Worm (Caenorhabditis elegans) whole organism, early embryonic: ENCODE measurements around the gene abcf-3.
A peak's percentile ranks its signal among the peaks of the same experiment; 100 is the strongest.

ENCODE experiments used
- B0310.2 ChIP-seq: sonication (generic microtip); optimal IDR thresholded peaks from 2 replicates; lab custom pipeline; 2016; ENCODE audit warnings: mild to moderate bottlenecking, missing genetic modification characterization, missing compliant biosample characterization
- F13C5.2 ChIP-seq: sonication (generic microtip); optimal IDR thresholded peaks from 2 replicates; lab custom pipeline; 2017; ENCODE audit warnings: mild to moderate bottlenecking, missing genetic modification characterization, inconsistent platforms, missing compliant biosample characterization
- aly-1 ChIP-seq: sonication (generic microtip); optimal IDR thresholded peaks from 2 replicates; lab custom pipeline; 2016; ENCODE audit warnings: missing genetic modification characterization, missing compliant biosample characterization
- ama-1 ChIP-seq: fragments of 150-350 bp; optimal IDR thresholded peaks from 2 replicates; lab custom pipeline; 2014
- ceh-13 ChIP-seq: fragments of 200-800 bp; sonication (Bioruptor generic); optimal IDR thresholded peaks from 2 replicates; lab custom pipeline; 2018; ENCODE audit warnings: mild to moderate bottlenecking, missing genetic modification characterization, missing compliant biosample characterization
- ceh-36 ChIP-seq: sonication (generic microtip); optimal IDR thresholded peaks from 2 replicates; lab custom pipeline; 2016; ENCODE audit warnings: missing genetic modification characterization, inconsistent platforms, missing compliant biosample characterization
- ets-7 ChIP-seq: sonication (generic microtip); optimal IDR thresholded peaks from 2 replicates; lab custom pipeline; 2016; ENCODE audit warnings: missing genotype, missing genetic modification characterization, missing compliant biosample characterization
- flt-1 ChIP-seq: fragments of 200-800 bp; sonication (Bioruptor generic); IDR thresholded peaks from 2 replicates; pipeline ENCODE4 v1.3.6; 2022; ENCODE audit warnings: missing genetic modification characterization, missing compliant biosample characterization
- hmbx-1 ChIP-seq: sonication (generic microtip); optimal IDR thresholded peaks from 2 replicates; lab custom pipeline; 2016; ENCODE audit warnings: mild to moderate bottlenecking, missing genetic modification characterization, missing compliant biosample characterization
- hmg-4 ChIP-seq: fragments of 200-800 bp; sonication (Bioruptor generic); optimal IDR thresholded peaks from 2 replicates; lab custom pipeline; 2018; ENCODE audit warnings: mild to moderate bottlenecking, missing genetic modification characterization, missing compliant biosample characterization
- hnd-1 ChIP-seq: sonication (generic microtip); optimal IDR thresholded peaks from 2 replicates; lab custom pipeline; 2016; ENCODE audit warnings: missing genetic modification characterization, missing compliant biosample characterization
- pes-1 ChIP-seq: fragments of 200-800 bp; sonication (Bioruptor generic); IDR thresholded peaks from 2 replicates; pipeline ENCODE4 v1.3.6; 2022; ENCODE audit warnings: missing genetic modification reagents, missing genetic modification characterization, missing compliant biosample characterization
- scrt-1 ChIP-seq: fragments of 200-800 bp; sonication (Bioruptor generic); IDR thresholded peaks from 2 replicates; pipeline ENCODE4 v1.3.6; 2022; ENCODE audit warnings: missing genetic modification characterization, missing compliant biosample characterization
- sea-1 ChIP-seq: fragments of 200-800 bp; sonication (Bioruptor generic); conservative IDR thresholded peaks from 2 replicates; pipeline ENCODE4 v1.3.6; 2022; ENCODE audit warnings: missing genetic modification characterization, missing compliant biosample characterization
- tbx-11 ChIP-seq: fragments of 200-800 bp; sonication (Bioruptor generic); IDR thresholded peaks from 2 replicates; pipeline ENCODE4 v1.3.6; 2022; ENCODE audit warnings: missing genetic modification characterization, missing compliant biosample characterization
- tbx-37 ChIP-seq: fragments of 200-800 bp; sonication (Bioruptor generic); conservative IDR thresholded peaks from 2 replicates; pipeline ENCODE4 v1.3.6; 2022; ENCODE audit warnings: missing genetic modification reagents, missing genetic modification characterization, missing compliant biosample characterization
- tra-4 ChIP-seq: sonication (generic microtip); optimal IDR thresholded peaks from 2 replicates; lab custom pipeline; 2017; ENCODE audit warnings: missing genetic modification characterization, missing compliant biosample characterization

Gene abcf-3

ce11 chrIII:6158642-6159475 is 14.3 kb upstream of the abcf-3 start, which contains the start of gene nfm-1:
Gene nfm-1 (plus strand): TSS chrIII:6159453.
- TF ChIP-seq ets-7 (tag; lab: Kevin White, UChicago), result no peak
- TF ChIP-seq F13C5.2 (tag; lab: Kevin White, UChicago), result peak; percentile 92
- peak; percentile 74 for TF ChIP-seq tra-4 (tag; lab: Kevin White, UChicago)
- peak; percentile 87 for TF ChIP-seq tbx-37 (GFP tag; lab: Robert Waterston, UW)
- peak; percentile 91 for TF ChIP-seq ceh-36
- peak; percentile 72 for TF ChIP-seq hmbx-1 (tag; lab: Kevin White, UChicago)
- peak; percentile 81 for TF ChIP-seq hnd-1
- peak; percentile 94 for TF ChIP-seq sea-1
- peak; percentile 94 for TF ChIP-seq pes-1
- TF ChIP-seq B0310.2, result peak; percentile 88
- TF ChIP-seq tbx-11, result peak; percentile 87
- TF ChIP-seq ama-1, result no peak
- peak; percentile 71 for TF ChIP-seq aly-1
- TF ChIP-seq scrt-1 (GFP tag; lab: Robert Waterston, UW), result peak; percentile 95
- peak; percentile 88 for TF ChIP-seq hmg-4 (GFP tag; lab: Kevin White, UChicago)
- peak; percentile 93 for TF ChIP-seq flt-1
- TF ChIP-seq ceh-13 (GFP tag; lab: Kevin White, UChicago), result peak; percentile 83

ce11 chrIII:6163381-6163780 is 9.8 kb upstream of the abcf-3 start:
- TF ChIP-seq tbx-37 (GFP tag; lab: Robert Waterston, UW), result no peak
- TF ChIP-seq sea-1, result no peak
- TF ChIP-seq ets-7 (tag; lab: Kevin White, UChicago), result no peak
- no peak for TF ChIP-seq hmbx-1 (tag; lab: Kevin White, UChicago)
- no peak for TF ChIP-seq flt-1
- no peak for TF ChIP-seq hnd-1
- no peak for TF ChIP-seq F13C5.2 (tag; lab: Kevin White, UChicago)
- TF ChIP-seq ama-1, result no peak
- TF ChIP-seq aly-1, result no peak

- no peak for TF ChIP-seq B0310.2
- TF ChIP-seq flt-1, result no peak
- no peak for TF ChIP-seq hmbx-1 (tag; lab: Kevin White, UChicago)
- TF ChIP-seq hnd-1, result no peak
These were observed 8.8 kb upstream of the abcf-3 start, which contains the start of gene F42A10.9 for ce11 chrIII:6164253-6164971. Gene F42A10.9 (plus strand): TSS chrIII:6164573.

ce11 chrIII:6165240-6165639 is 8.0 kb upstream of the abcf-3 start:
- TF ChIP-seq tra-4 (tag; lab: Kevin White, UChicago), result no peak

ce11 chrIII:6166634-6167033 is 6.6 kb upstream of the abcf-3 start:
- no peak for TF ChIP-seq hmg-4 (GFP tag; lab: Kevin White, UChicago)
- no peak for TF ChIP-seq tbx-37 (GFP tag; lab: Robert Waterston, UW)
- no peak for TF ChIP-seq ets-7 (tag; lab: Kevin White, UChicago)
- no peak for TF ChIP-seq hnd-1
- no peak for TF ChIP-seq sea-1
- no peak for TF ChIP-seq pes-1
- no peak for TF ChIP-seq F13C5.2 (tag; lab: Kevin White, UChicago)
- TF ChIP-seq ceh-36, result no peak
- TF ChIP-seq hmbx-1 (tag; lab: Kevin White, UChicago), result no peak
- TF ChIP-seq ceh-13 (GFP tag; lab: Kevin White, UChicago), result no peak
- no peak for TF ChIP-seq tbx-11
- no peak for TF ChIP-seq scrt-1 (GFP tag; lab: Robert Waterston, UW)
- no peak for TF ChIP-seq aly-1
- no peak for TF ChIP-seq flt-1
- TF ChIP-seq ama-1, result no peak
- no peak for TF ChIP-seq B0310.2
- TF ChIP-seq tra-4 (tag; lab: Kevin White, UChicago), result no peak

ce11 chrIII:6168497-6169227 is 4.5 kb upstream of the abcf-3 start, which contains the start of gene efk-1:
Gene efk-1 (minus strand): TSS chrIII:6168547.
- TF ChIP-seq scrt-1 (GFP tag; lab: Robert Waterston, UW) (no peak), ets-7 (tag; lab: Kevin White, UChicago) (no peak), B0310.2 (no peak), flt-1 (no peak), ama-1 (no peak), hmg-4 (GFP tag; lab: Kevin White, UChicago) (no peak), ceh-13 (GFP tag; lab: Kevin White, UChicago) (no peak), ceh-36 (no peak), tbx-37 (GFP tag; lab: Robert Waterston, UW) (no peak)

ce11 chrIII:6170038-6170437 is 3.2 kb upstream of the abcf-3 start:
- TF ChIP-seq hnd-1 (no peak), ceh-36 (no peak), pes-1 (no peak), hmbx-1 (tag; lab: Kevin White, UChicago) (no peak), F13C5.2 (tag; lab: Kevin White, UChicago) (peak; percentile 12)

- TF ChIP-seq ets-7 (tag; lab: Kevin White, UChicago) (no peak), ceh-13 (GFP tag; lab: Kevin White, UChicago) (no peak), tbx-37 (GFP tag; lab: Robert Waterston, UW) (no peak), tbx-11 (no peak), flt-1 (no peak), ama-1 (no peak), tra-4 (tag; lab: Kevin White, UChicago) (no peak), hnd-1 (no peak), F13C5.2 (tag; lab: Kevin White, UChicago) (no peak), pes-1 (no peak), scrt-1 (GFP tag; lab: Robert Waterston, UW) (no peak), hmg-4 (GFP tag; lab: Kevin White, UChicago) (no peak), hmbx-1 (tag; lab: Kevin White, UChicago) (no peak), B0310.2 (no peak), ceh-36 (no peak), sea-1 (no peak), aly-1 (no peak)
These were observed 3.0 kb downstream of the abcf-3 start for ce11 chrIII:6176172-6176571.
